Worm (Caenorhabditis elegans) whole organism, L1 larva: ENCODE data around the gene ssu-1.

Experiments used
- aha-1 ChIP-seq: fragments of 150-350 bp; optimal IDR thresholded peaks from 2 replicates; lab custom pipeline; 2014; ENCODE audit warnings: missing biosample characterization, missing genetic modification characterization
- alr-1 ChIP-seq: fragments of 200-800 bp; sonication (Bioruptor generic); optimal IDR thresholded peaks from 2 replicates; lab custom pipeline; 2018; ENCODE audit warnings: borderline replicate concordance, mild to moderate bottlenecking, missing genetic modification characterization, missing compliant biosample characterization
- ama-1 ChIP-seq: fragments of 150-350 bp; optimal IDR thresholded peaks from 2 replicates; lab custom pipeline; 2014
- ceh-8 ChIP-seq: fragments of 200-800 bp; sonication (Bioruptor generic); optimal IDR thresholded peaks from 2 replicates; lab custom pipeline; 2018; ENCODE audit warnings: mild to moderate bottlenecking, missing genetic modification characterization, moderate library complexity, missing compliant biosample characterization
- ceh-88 ChIP-seq: fragments of 200-800 bp; sonication (Bioruptor generic); IDR thresholded peaks from 2 replicates; pipeline ENCODE4 v1.3.6; 2022; ENCODE audit warnings: missing genetic modification characterization, missing compliant biosample characterization
- ceh-90 ChIP-seq: sonication (generic microtip); optimal IDR thresholded peaks from 2 replicates; lab custom pipeline; 2016; ENCODE audit warnings: missing genetic modification characterization, missing compliant biosample characterization
- dpl-1 ChIP-seq, 3 experiments: fragments of 150-350 bp in 2 of 3; sonication (generic microtip) in 1 of 3; optimal IDR thresholded peaks; 2 replicates each; lab custom pipeline; 2014 to 2017; ENCODE audit warnings: missing biosample characterization in 3 of 3, missing genetic modification characterization in 3 of 3, missing genetic modification reagents in 3 of 3
- efl-1 ChIP-seq, 4 experiments: fragments of 150-350 bp; optimal IDR thresholded peaks in 3 of 4; peaks in 1 of 4; 1 replicate in 1 of 4; 2 replicates in 3 of 4; lab custom pipeline; 2014; ENCODE audit warnings: missing biosample characterization in 2 of 4, missing genetic modification characterization in 2 of 4, missing genetic modification reagents in 2 of 4
- efl-3 ChIP-seq: fragments of 200-800 bp; sonication (Bioruptor generic); optimal IDR thresholded peaks from 2 replicates; lab custom pipeline; 2018; ENCODE audit warnings: mild to moderate bottlenecking, missing genetic modification characterization, missing compliant biosample characterization
- fkh-10 ChIP-seq: sonication (generic microtip); optimal IDR thresholded peaks from 2 replicates; lab custom pipeline; 2017; ENCODE audit warnings: missing biosample characterization, missing genetic modification reagents, missing genetic modification characterization
- fkh-4 ChIP-seq: sonication (generic microtip); optimal IDR thresholded peaks from 2 replicates; lab custom pipeline; 2016; ENCODE audit warnings: missing compliant biosample characterization, missing genetic modification characterization, borderline replicate concordance
- fos-1 ChIP-seq: fragments of 150-350 bp; optimal IDR thresholded peaks from 2 replicates; lab custom pipeline; 2014; ENCODE audit warnings: missing biosample characterization, missing genetic modification characterization
- hlh-17 ChIP-seq: fragments of 200-800 bp; sonication (Bioruptor generic); optimal IDR thresholded peaks from 2 replicates; lab custom pipeline; 2018; ENCODE audit warnings: missing genetic modification characterization, mild to moderate bottlenecking, missing compliant biosample characterization, moderate library complexity, borderline replicate concordance
- lin-13 ChIP-seq: fragments of 150-350 bp; optimal IDR thresholded peaks from 2 replicates; lab custom pipeline; 2014; ENCODE audit warnings: missing biosample characterization, missing genetic modification reagents, missing genetic modification characterization
- lin-15B ChIP-seq: fragments of 150-350 bp; sonication (generic microtip); optimal IDR thresholded peaks from 3 replicates; lab custom pipeline; 2014; ENCODE audit warnings: missing biosample characterization, missing genetic modification characterization
- lsy-2 ChIP-seq, 2 experiments: fragments of 150-350 bp; optimal IDR thresholded peaks; 2 replicates each; lab custom pipeline; 2014; ENCODE audit warnings: missing biosample characterization in 2 of 2, missing genetic modification characterization in 2 of 2
- mdl-1 ChIP-seq, 2 experiments: fragments of 150-350 bp; optimal IDR thresholded peaks; 2 replicates each; lab custom pipeline; 2014 to 2017; ENCODE audit warnings: missing biosample characterization in 2 of 2, missing genetic modification characterization in 2 of 2, inconsistent platforms in 1 of 2
- nhr-237 ChIP-seq: fragments of 150-350 bp; optimal IDR thresholded peaks from 2 replicates; lab custom pipeline; 2014; ENCODE audit warnings: missing biosample characterization, missing genetic modification characterization
- nhr-71 ChIP-seq: sonication (generic microtip); optimal IDR thresholded peaks from 2 replicates; lab custom pipeline; 2016; ENCODE audit warnings: mild to moderate bottlenecking, missing genetic modification characterization, moderate library complexity, missing compliant biosample characterization
- pag-3 ChIP-seq: sonication (generic microtip); optimal IDR thresholded peaks from 2 replicates; lab custom pipeline; 2017; ENCODE audit warnings: missing genetic modification characterization, mild to moderate bottlenecking, missing compliant biosample characterization, antibody characterized with exemption, borderline replicate concordance; ENCODE audit not compliant: insufficient read depth
- pax-3 ChIP-seq: fragments of 200-800 bp; sonication (Bioruptor generic); optimal IDR thresholded peaks from 2 replicates; lab custom pipeline; 2018; ENCODE audit warnings: mild to moderate bottlenecking, missing genetic modification characterization, moderate library complexity, missing compliant biosample characterization
- snu-23 ChIP-seq: sonication (generic microtip); optimal IDR thresholded peaks from 2 replicates; lab custom pipeline; 2016; ENCODE audit warnings: missing genetic modification characterization, missing compliant biosample characterization
- sox-4 ChIP-seq: sonication (generic microtip); optimal IDR thresholded peaks from 2 replicates; lab custom pipeline; 2016; ENCODE audit warnings: missing genetic modification characterization, missing compliant biosample characterization
- sup-37 ChIP-seq: fragments of 200-800 bp; sonication (Bioruptor generic); optimal IDR thresholded peaks from 2 replicates; lab custom pipeline; 2018; ENCODE audit warnings: mild to moderate bottlenecking, missing genetic modification characterization, missing compliant biosample characterization
- tlp-1 ChIP-seq: fragments of 150-350 bp; optimal IDR thresholded peaks from 2 replicates; lab custom pipeline; 2014; ENCODE audit warnings: missing biosample characterization, missing genetic modification characterization
- unc-130 ChIP-seq: fragments of 150-350 bp; optimal IDR thresholded peaks from 2 replicates; lab custom pipeline; 2017; ENCODE audit warnings: missing biosample characterization, missing genetic modification characterization, inconsistent platforms
- unc-30 ChIP-seq: sonication (generic microtip); optimal IDR thresholded peaks from 2 replicates; lab custom pipeline; 2017; ENCODE audit warnings: missing biosample characterization, missing genetic modification characterization
- unc-86 ChIP-seq: sonication (generic microtip); optimal IDR thresholded peaks from 2 replicates; lab custom pipeline; 2016; ENCODE audit warnings: missing genetic modification characterization, missing compliant biosample characterization
- ztf-4 ChIP-seq: fragments of 150-350 bp; optimal IDR thresholded peaks from 2 replicates; lab custom pipeline; 2014; ENCODE audit warnings: missing biosample characterization, missing genetic modification characterization

Gene ssu-1

DNA sequence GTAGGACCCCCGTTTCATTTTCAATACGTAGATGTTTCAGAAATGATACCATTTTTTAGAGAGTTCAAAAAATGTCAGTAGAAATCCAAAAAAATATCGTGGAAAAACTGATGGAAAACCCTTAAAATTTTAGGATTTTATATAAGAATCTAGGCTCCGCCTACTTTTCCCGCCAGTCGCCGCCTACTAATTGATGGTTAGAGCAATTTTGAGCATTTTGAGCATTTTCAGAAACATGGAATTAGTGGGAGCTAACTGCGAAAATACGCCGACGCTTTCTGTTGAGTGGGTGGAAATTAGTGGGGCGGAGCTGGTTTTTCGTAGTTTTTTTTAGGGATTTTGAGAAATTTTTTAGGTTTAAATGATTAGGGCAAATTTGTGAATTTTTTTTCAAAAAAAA is at the start of gene ssu-1:
ssu-1 (minus strand) TSS at position 101 of the 400 bp plus-strand sequence.
- TF ChIP-seq efl-1 (optimal IDR thresholded peaks at IDR 0.05; lab: Kevin White, UChicago) (no peak), efl-1 (GFP tag; optimal IDR thresholded peaks at IDR 0.05 in 1 of 2; lab: Kevin White, UChicago) (peak in 1 of 2 experiments; percentile 25), unc-30 (tag; lab: Kevin White, UChicago) (no peak)

DNA sequence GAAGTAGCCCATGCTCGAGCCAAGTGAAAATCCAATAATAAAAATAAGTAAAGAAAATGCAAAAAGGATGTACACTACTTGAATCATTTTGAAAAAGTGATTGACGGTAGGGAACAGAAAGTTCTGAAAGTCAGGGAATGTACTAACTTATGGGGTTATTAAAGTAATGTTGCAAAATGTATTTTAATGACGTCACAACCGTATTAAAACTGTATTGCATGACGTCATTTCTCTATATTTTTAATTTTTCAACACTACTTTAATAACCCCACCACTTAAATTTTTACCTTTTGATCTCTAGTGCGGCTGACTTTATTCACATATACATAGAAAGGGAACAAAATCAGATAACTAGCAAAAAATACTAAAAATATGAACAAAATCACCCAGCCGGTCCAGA is 49.2 kb upstream of the ssu-1 start:
- TF ChIP-seq hlh-17 (GFP tag; lab: Kevin White, UChicago): no peak
- TF ChIP-seq ztf-4 (tag; lab: Kevin White, UChicago): no peak
- no peak for TF ChIP-seq fkh-10 (GFP tag; lab: Kevin White, UChicago)
- TF ChIP-seq, all 84 proteins: peak for 0

DNA sequence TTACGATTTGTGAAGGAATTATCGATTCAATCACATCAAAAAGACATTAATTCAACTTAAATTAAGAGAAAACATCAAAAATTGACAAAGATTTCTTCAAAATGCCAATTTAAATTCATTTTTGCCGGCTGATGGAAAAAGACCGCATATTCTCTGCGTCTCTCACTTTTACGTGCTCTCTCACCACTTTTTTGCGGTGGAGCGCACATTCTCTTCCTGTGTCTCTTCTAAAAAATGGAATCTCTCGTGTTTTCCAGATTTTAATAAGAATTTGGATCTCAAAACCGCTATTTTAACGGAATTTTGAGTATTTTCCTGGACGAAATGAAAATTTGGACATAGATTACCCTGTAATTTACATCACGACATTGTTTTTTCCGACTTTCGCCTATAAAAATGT is 47.8 kb upstream of the ssu-1 start:
- TF ChIP-seq efl-1 (optimal IDR thresholded peaks at IDR 0.05; lab: Kevin White, UChicago) (peak in 1 of 2 experiments; percentile 57), efl-1 (GFP tag; optimal IDR thresholded peaks at IDR 0.05 in 1 of 2; lab: Kevin White, UChicago) (peak in 1 of 2 experiments; percentile 74)

DNA sequence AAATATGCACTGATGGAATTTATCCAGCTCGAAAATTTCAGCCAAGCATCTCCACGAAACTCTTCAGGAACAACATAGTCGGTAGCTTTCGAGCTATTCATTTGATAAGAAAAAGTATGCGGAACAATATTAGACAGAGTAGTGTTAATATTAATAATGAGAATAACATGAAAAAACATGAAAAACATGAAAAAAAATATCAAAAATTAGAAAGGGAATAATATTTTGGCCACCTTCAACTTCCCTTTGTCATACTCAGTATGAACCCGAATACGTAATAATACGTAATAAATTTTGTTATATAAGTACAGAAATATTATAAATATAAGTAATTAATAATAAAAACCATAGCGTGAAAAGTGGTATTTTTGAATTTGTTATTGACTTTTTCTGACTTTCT is 38.9 kb upstream of the ssu-1 start, which contains the start of gene srw-39:
srw-39 (minus strand) TSS at position 101 of the 400 bp plus-strand sequence.
- TF ChIP-seq unc-86 (tag; lab: Kevin White, UChicago) (no peak), ceh-90 (tag; lab: Kevin White, UChicago) (no peak), fkh-4 (tag; lab: Kevin White, UChicago) (no peak), lin-15B (tag; lab: Kevin White, UChicago) (no peak), nhr-71 (tag; lab: Kevin White, UChicago) (no peak), pax-3 (tag; lab: Kevin White, UChicago) (no peak), ama-1 (lab: Kevin White, UChicago) (no peak), efl-3 (GFP tag; lab: Kevin White, UChicago) (no peak), fos-1 (tag; lab: Kevin White, UChicago) (no peak)
- TF ChIP-seq, all 84 proteins: peak for 0

DNA sequence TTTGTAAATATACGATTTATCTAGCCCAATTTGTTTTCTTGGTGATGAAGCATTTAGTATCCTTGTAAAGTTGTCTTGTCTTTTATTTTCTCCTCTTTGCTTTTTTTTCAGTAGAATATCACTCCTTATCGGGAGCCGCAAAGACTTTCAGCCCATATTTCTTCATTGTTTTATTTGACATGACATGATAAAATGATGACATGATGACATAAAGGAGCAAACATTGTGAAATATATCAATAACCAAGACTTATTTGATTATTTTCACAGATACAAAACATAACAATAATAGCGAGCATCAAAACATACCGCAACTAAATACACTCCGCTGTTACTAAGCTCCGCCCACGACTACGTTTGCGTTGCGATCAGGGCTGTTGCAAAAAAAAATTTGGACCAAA is 32.7 kb upstream of the ssu-1 start:
- TF ChIP-seq nhr-237 (tag; lab: Kevin White, UChicago): no peak
- TF ChIP-seq sox-4 (tag; lab: Kevin White, UChicago): no peak
- TF ChIP-seq snu-23 (GFP tag; lab: Kevin White, UChicago): no peak
- no peak for TF ChIP-seq unc-130 (tag; lab: Kevin White, UChicago)
- no peak for TF ChIP-seq tlp-1 (tag; lab: Kevin White, UChicago)
- no peak for TF ChIP-seq aha-1 (tag; lab: Kevin White, UChicago)
- TF ChIP-seq dpl-1 (GFP tag; optimal IDR thresholded peaks at IDR 0.05; lab: Kevin White, UChicago): no peak
- no peak for TF ChIP-seq mdl-1 (tag; optimal IDR thresholded peaks at IDR 0.05; lab: Kevin White, UChicago)
- no peak for TF ChIP-seq nhr-71 (tag; lab: Kevin White, UChicago)
- no peak for TF ChIP-seq fkh-10 (GFP tag; lab: Kevin White, UChicago)
- TF ChIP-seq lin-13 (GFP tag; lab: Kevin White, UChicago): no peak
- no peak for TF ChIP-seq sup-37 (GFP tag; lab: Kevin White, UChicago)
- TF ChIP-seq ceh-88 (GFP tag; lab: Robert Waterston, UW): no peak
- TF ChIP-seq efl-3 (GFP tag; lab: Kevin White, UChicago): no peak
- no peak for TF ChIP-seq ztf-4 (tag; lab: Kevin White, UChicago)
- no peak for TF ChIP-seq ceh-8
- no peak for TF ChIP-seq pag-3 (tag; lab: Kevin White, UChicago)
- TF ChIP-seq alr-1 (tag; lab: Kevin White, UChicago): no peak
- TF ChIP-seq lsy-2 (tag; optimal IDR thresholded peaks at IDR 0.05; lab: Kevin White, UChicago): no peak
